Worm (Caenorhabditis elegans): ENCODE results near the gene hecd-1.

DNA sequence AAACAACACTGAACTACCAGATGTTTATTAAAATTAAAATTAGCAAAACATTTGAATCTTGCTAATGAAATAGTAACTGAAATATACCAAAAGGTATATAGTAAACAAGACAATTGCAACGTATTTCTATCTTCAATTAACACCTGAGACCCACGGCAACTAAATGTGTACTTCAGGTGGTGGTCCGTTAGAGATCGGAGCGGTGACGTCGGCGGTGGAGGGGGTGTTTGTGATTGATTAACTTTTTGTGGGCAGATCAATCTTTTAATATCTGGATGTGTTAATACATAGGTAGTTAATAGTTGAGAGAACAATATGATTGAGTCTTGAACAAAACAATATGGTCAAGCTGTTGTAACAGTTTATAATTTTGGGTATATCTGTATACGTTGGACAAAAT is 48.4 kb downstream of the hecd-1 start:
- TF ChIP-seq ets-4 (tag; optimal IDR thresholded peaks at IDR 0.05) (no peak), elt-2 (tag; optimal IDR thresholded peaks at IDR 0.05) (no peak), unc-42 (tag; optimal IDR thresholded peaks at IDR 0.05) (no peak), fkh-10 (GFP tag; optimal IDR thresholded peaks at IDR 0.05) (no peak), ceh-19 (GFP tag; optimal IDR thresholded peaks at IDR 0.05) (no peak), ceh-24 (tag; optimal IDR thresholded peaks at IDR 0.05) (no peak), lim-6 (tag; optimal IDR thresholded peaks at IDR 0.05) (no peak), pag-3 (tag; optimal IDR thresholded peaks at IDR 0.05; ENCODE audit: borderline replicate concordance) (no peak), pha-4 (tag; optimal IDR thresholded peaks at IDR 0.05) (no peak), ceh-22 (tag; optimal IDR thresholded peaks at IDR 0.05) (no peak), T23F11.4 (GFP tag; optimal IDR thresholded peaks at IDR 0.05) (no peak), nhr-11 (tag; optimal IDR thresholded peaks at IDR 0.05) (no peak)

Data from whole organism, late embryonic.